Worm (Caenorhabditis elegans) whole organism, early embryonic: ENCODE data around the gene F56C3.8.
"Not testable (repeated sequence)": the region's sequence is repeated elsewhere in the genome, so short reads cannot be mapped to it uniquely, and the experiment has no call there.

ENCODE experiments used
- ama-1 ChIP-seq: fragments of 150-350 bp; optimal IDR thresholded peaks from 2 replicates; lab custom pipeline; 2014
- hmbx-1 ChIP-seq: sonication (generic microtip); optimal IDR thresholded peaks from 2 replicates; lab custom pipeline; 2016; ENCODE audit warnings: mild to moderate bottlenecking, missing genetic modification characterization, missing compliant biosample characterization
- hmg-4 ChIP-seq: fragments of 200-800 bp; sonication (Bioruptor generic); optimal IDR thresholded peaks from 2 replicates; lab custom pipeline; 2018; ENCODE audit warnings: mild to moderate bottlenecking, missing genetic modification characterization, missing compliant biosample characterization
- hnd-1 ChIP-seq: sonication (generic microtip); optimal IDR thresholded peaks from 2 replicates; lab custom pipeline; 2016; ENCODE audit warnings: missing genetic modification characterization, missing compliant biosample characterization
- pes-1 ChIP-seq: fragments of 200-800 bp; sonication (Bioruptor generic); IDR thresholded peaks from 2 replicates; pipeline ENCODE4 v1.3.6; 2022; ENCODE audit warnings: missing genetic modification reagents, missing genetic modification characterization, missing compliant biosample characterization
- sea-1 ChIP-seq: fragments of 200-800 bp; sonication (Bioruptor generic); conservative IDR thresholded peaks from 2 replicates; pipeline ENCODE4 v1.3.6; 2022; ENCODE audit warnings: missing genetic modification characterization, missing compliant biosample characterization
- tbx-37 ChIP-seq: fragments of 200-800 bp; sonication (Bioruptor generic); conservative IDR thresholded peaks from 2 replicates; pipeline ENCODE4 v1.3.6; 2022; ENCODE audit warnings: missing genetic modification reagents, missing genetic modification characterization, missing compliant biosample characterization
- tra-4 ChIP-seq: sonication (generic microtip); optimal IDR thresholded peaks from 2 replicates; lab custom pipeline; 2017; ENCODE audit warnings: missing genetic modification characterization, missing compliant biosample characterization

DNA sequence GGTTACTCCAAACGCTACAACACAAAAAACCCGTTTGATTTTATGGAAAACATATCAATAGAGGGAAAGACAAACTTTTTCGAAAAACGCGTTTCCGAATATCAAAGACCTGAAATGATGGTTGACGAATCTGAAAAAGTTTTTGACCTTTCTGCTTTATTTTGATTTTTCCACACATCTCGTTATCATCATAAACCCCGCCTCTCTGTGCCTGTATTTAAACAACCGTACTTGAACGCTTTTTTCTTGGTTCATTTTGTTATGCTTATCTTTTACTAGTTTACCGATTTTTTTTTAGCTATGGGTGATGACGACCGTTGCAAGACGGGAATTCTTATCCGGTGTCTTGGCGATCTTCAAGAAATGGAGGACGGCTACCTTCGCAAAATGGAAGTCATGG lies 46.3 kb upstream of the F56C3.8 start, which contains the start of gene F19G12.1:
- TF ChIP-seq sea-1 (GFP tag; lab: Robert Waterston, UW); ama-1 (lab: Kevin White, UChicago); hmg-4; tra-4 (tag; lab: Kevin White, UChicago); pes-1; hnd-1 (tag; lab: Kevin White, UChicago); hmbx-1 (tag; lab: Kevin White, UChicago); tbx-37: not testable (repeated sequence)
